Fruit fly (Drosophila melanogaster): ENCODE data around the gene ssp3.

Gene ssp3

dm6 chr2L:18954255-18954715, 10.5 kb upstream of the ssp3 start, which contains the start of gene CG10621:
CG10621 (minus strand) TSS chr2L:18954431.
- TF ChIP-seq h (GFP tag; optimal IDR thresholded peaks at IDR 0.05), result peak; percentile 34
- peak; percentile 65 for TF ChIP-seq Hnf4 (GFP tag; optimal IDR thresholded peaks at IDR 0.05)
- TF ChIP-seq Rel (GFP tag; optimal IDR thresholded peaks at IDR 0.05), result peak; percentile 37
- TF ChIP-seq Rel (tag; optimal IDR thresholded peaks at IDR 0.05), result peak; percentile 68
- no peak for TF ChIP-seq brk (GFP tag; optimal IDR thresholded peaks at IDR 0.05)
- peak; percentile 18 for TF ChIP-seq Dif (GFP tag; optimal IDR thresholded peaks at IDR 0.05; ENCODE audit: partially characterized antibody)
- TF ChIP-seq Abd-B (GFP tag; optimal IDR thresholded peaks at IDR 0.05), result no peak
- no peak for TF ChIP-seq woc (GFP tag; optimal IDR thresholded peaks at IDR 0.05)
- TF ChIP-seq Vsx2 (GFP tag; optimal IDR thresholded peaks at IDR 0.05; ENCODE audit: partially characterized antibody), result no peak
- TF ChIP-seq br (GFP tag; optimal IDR thresholded peaks at IDR 0.05), result peak; percentile 65
- peak; percentile 19 for TF ChIP-seq Hr83 (GFP tag; optimal IDR thresholded peaks at IDR 0.05; ENCODE audit: poor library complexity, severe bottlenecking)
- peak; percentile 18 for TF ChIP-seq sage (GFP tag; optimal IDR thresholded peaks at IDR 0.05)

- no peak for TF ChIP-seq Vsx2 (GFP tag; optimal IDR thresholded peaks at IDR 0.05; ENCODE audit: partially characterized antibody)
- no peak for TF ChIP-seq lola (GFP tag; optimal IDR thresholded peaks at IDR 0.05)
- TF ChIP-seq jim (GFP tag; optimal IDR thresholded peaks at IDR 0.05), result no peak
- TF ChIP-seq Sp1 (GFP tag; optimal IDR thresholded peaks at IDR 0.05), result peak; percentile 21
- TF ChIP-seq CG32264 (GFP tag; optimal IDR thresholded peaks at IDR 0.05), result no peak
- TF ChIP-seq rgr (GFP tag; optimal IDR thresholded peaks at IDR 0.05), result peak; percentile 1
- TF ChIP-seq fru (GFP tag; optimal IDR thresholded peaks at IDR 0.05), result peak; percentile 10
- peak; percentile 27 for TF ChIP-seq psq (GFP tag; optimal IDR thresholded peaks at IDR 0.05)
- TF ChIP-seq OdsH (GFP tag; optimal IDR thresholded peaks at IDR 0.05), result peak; percentile 31
- TF ChIP-seq CG9705 (GFP tag; optimal IDR thresholded peaks at IDR 0.05), result no peak
- TF ChIP-seq HLH106 (tag; optimal IDR thresholded peaks at IDR 0.05), result peak; percentile 46
- TF ChIP-seq Hr83 (GFP tag; optimal IDR thresholded peaks at IDR 0.05; ENCODE audit: poor library complexity, severe bottlenecking), result no peak
- no peak for TF ChIP-seq woc (GFP tag; optimal IDR thresholded peaks at IDR 0.05)
- no peak for TF ChIP-seq Hnf4 (GFP tag; optimal IDR thresholded peaks at IDR 0.05)
- TF ChIP-seq foxo (GFP tag; optimal IDR thresholded peaks at IDR 0.05), result peak in 1 of 2 experiments; percentile 38
Observed at dm6 chr2L:18953512-18954254, 9.9 kb upstream of the ssp3 start.

dm6 chr2L:18951674-18952073, 7.9 kb upstream of the ssp3 start, which contains the start of gene Nedd8:
Nedd8 (minus strand) TSS chr2L:18951837.
- TF ChIP-seq sv (GFP tag; optimal IDR thresholded peaks at IDR 0.05) (no peak), dsf (GFP tag; optimal IDR thresholded peaks at IDR 0.05; ENCODE audit: borderline replicate concordance) (peak; percentile 4), Rel (GFP tag; optimal IDR thresholded peaks at IDR 0.05) (no peak), Rel (tag; optimal IDR thresholded peaks at IDR 0.05) (peak; percentile 25), rgr (GFP tag; optimal IDR thresholded peaks at IDR 0.05) (peak; percentile 23), OdsH (GFP tag; optimal IDR thresholded peaks at IDR 0.05) (no peak), Hr83 (GFP tag; optimal IDR thresholded peaks at IDR 0.05; ENCODE audit: poor library complexity, severe bottlenecking) (peak; percentile 10), GATAd (GFP tag; optimal IDR thresholded peaks at IDR 0.05) (no peak), Jra (GFP tag; optimal IDR thresholded peaks at IDR 0.05) (peak; percentile 33), Abd-B (GFP tag; optimal IDR thresholded peaks at IDR 0.05) (no peak), sage (GFP tag; optimal IDR thresholded peaks at IDR 0.05) (no peak), dmrt93B (GFP tag; optimal IDR thresholded peaks at IDR 0.05) (no peak), fru (GFP tag; optimal IDR thresholded peaks at IDR 0.05) (no peak), Mio (GFP tag; optimal IDR thresholded peaks at IDR 0.05) (no peak), CG32264 (GFP tag; optimal IDR thresholded peaks at IDR 0.05) (no peak), jim (GFP tag; optimal IDR thresholded peaks at IDR 0.05) (no peak), Sp1 (GFP tag; optimal IDR thresholded peaks at IDR 0.05) (no peak), Dif (GFP tag; optimal IDR thresholded peaks at IDR 0.05; ENCODE audit: partially characterized antibody) (no peak), psq (GFP tag; optimal IDR thresholded peaks at IDR 0.05) (no peak), Dfd (GFP tag; optimal IDR thresholded peaks at IDR 0.05) (no peak), usp (GFP tag; optimal IDR thresholded peaks at IDR 0.05) (no peak), tai (GFP tag; optimal IDR thresholded peaks at IDR 0.05) (no peak), CrebA (GFP tag; optimal IDR thresholded peaks at IDR 0.05; ENCODE audit: borderline replicate concordance) (no peak), CG9705 (GFP tag; optimal IDR thresholded peaks at IDR 0.05) (no peak), dl (GFP tag; optimal IDR thresholded peaks at IDR 0.05; ENCODE audit: insufficient read depth in 1 of 2, partially characterized antibody in 2 of 2) (no peak), pan (optimal IDR thresholded peaks at IDR 0.05) (no peak), Hnf4 (GFP tag; optimal IDR thresholded peaks at IDR 0.05) (peak; percentile 48), Hr78 (GFP tag; optimal IDR thresholded peaks at IDR 0.05) (no peak), N (GFP tag; optimal IDR thresholded peaks at IDR 0.05) (no peak), ey (GFP tag; optimal IDR thresholded peaks at IDR 0.05) (no peak), h (GFP tag; optimal IDR thresholded peaks at IDR 0.05) (no peak), br (GFP tag; optimal IDR thresholded peaks at IDR 0.05) (no peak), Myc (optimal IDR thresholded peaks at IDR 0.05) (no peak), Vsx2 (GFP tag; optimal IDR thresholded peaks at IDR 0.05; ENCODE audit: partially characterized antibody) (no peak), foxo (GFP tag; optimal IDR thresholded peaks at IDR 0.05) (no peak), HLH106 (tag; optimal IDR thresholded peaks at IDR 0.05) (no peak), brk (GFP tag; optimal IDR thresholded peaks at IDR 0.05) (peak; percentile 74), lola (GFP tag; optimal IDR thresholded peaks at IDR 0.05) (no peak), woc (GFP tag; optimal IDR thresholded peaks at IDR 0.05) (no peak)

All from whole organism, wandering third instar larva.